Fruit fly (Drosophila melanogaster) whole organism, pupa: ENCODE results near the gene Evi5.
A peak's percentile ranks its signal among the peaks of the same experiment; 100 is the strongest.

ENCODE experiments used
- CG10348 ChIP-seq: fragments of 200-800 bp; sonication (Bioruptor generic); IDR thresholded peaks from 2 replicates; pipeline ENCODE4 v1.3.6; 2022; ENCODE audit warnings: missing biosample characterization, missing genetic modification characterization
- CG12605 ChIP-seq: fragments of 200-800 bp; sonication (Bioruptor generic); IDR thresholded peaks from 2 replicates; pipeline ENCODE4 v1.3.6; 2022; ENCODE audit warnings: missing biosample characterization, missing genetic modification characterization
- CG13204 ChIP-seq: fragments of 200-800 bp; sonication (Bioruptor generic); optimal IDR thresholded peaks from 2 replicates; lab custom pipeline; 2018; ENCODE audit warnings: missing biosample characterization, mild to moderate bottlenecking, missing genetic modification characterization, moderate library complexity
- CG14655 ChIP-seq: fragments of 200-800 bp; sonication (Bioruptor generic); optimal IDR thresholded peaks from 3 replicates; lab custom pipeline; 2017; ENCODE audit warnings: mild to moderate bottlenecking, missing biosample characterization, missing genetic modification reagents, missing genetic modification characterization
- CG15710 ChIP-seq: fragments of 200-800 bp; sonication (Bioruptor generic); optimal IDR thresholded peaks from 2 replicates; lab custom pipeline; 2018; ENCODE audit warnings: missing biosample characterization, mild to moderate bottlenecking, missing genetic modification characterization, moderate library complexity
- CG17806 ChIP-seq: fragments of 200-800 bp; sonication (Bioruptor generic); optimal IDR thresholded peaks from 2 replicates; lab custom pipeline; 2018; ENCODE audit warnings: missing biosample characterization, mild to moderate bottlenecking, missing genetic modification characterization, moderate library complexity
- CG32121 ChIP-seq: fragments of 200-800 bp; sonication (Bioruptor generic); IDR thresholded peaks from 2 replicates; pipeline ENCODE4 v1.3.6; 2022; ENCODE audit warnings: missing biosample characterization, missing genetic modification characterization
- CG34367 ChIP-seq: fragments of 200-800 bp; sonication (Bioruptor generic); optimal IDR thresholded peaks from 2 replicates; lab custom pipeline; 2018; ENCODE audit warnings: missing biosample characterization, mild to moderate bottlenecking, missing genetic modification characterization
- CG4496 ChIP-seq: fragments of 200-800 bp; sonication (Bioruptor generic); IDR thresholded peaks from 3 replicates; pipeline ENCODE4 v1.3.6; 2022; ENCODE audit warnings: missing biosample characterization, missing genetic modification characterization
- CG8159 ChIP-seq: fragments of 200-800 bp; sonication (Bioruptor generic); optimal IDR thresholded peaks from 3 replicates; lab custom pipeline; 2018; ENCODE audit warnings: missing biosample characterization, mild to moderate bottlenecking, missing genetic modification characterization, moderate library complexity
- CG8301 ChIP-seq: fragments of 200-800 bp; sonication (Bioruptor generic); optimal IDR thresholded peaks from 2 replicates; lab custom pipeline; 2018; ENCODE audit warnings: missing biosample characterization, mild to moderate bottlenecking, missing genetic modification characterization
- CG9948 ChIP-seq: fragments of 200-800 bp; sonication (Bioruptor generic); optimal IDR thresholded peaks from 2 replicates; lab custom pipeline; 2018; ENCODE audit warnings: missing biosample characterization, mild to moderate bottlenecking, missing genetic modification characterization, moderate library complexity
- D1 ChIP-seq: fragments of 200-800 bp; sonication (Bioruptor generic); optimal IDR thresholded peaks from 2 replicates; lab custom pipeline; 2018; ENCODE audit warnings: missing biosample characterization, mild to moderate bottlenecking, missing genetic modification characterization, moderate library complexity
- EcR ChIP-seq: fragments of 200-800 bp; sonication (Bioruptor generic); optimal IDR thresholded peaks from 3 replicates; lab custom pipeline; 2019; ENCODE audit warnings: missing biosample characterization, missing genetic modification characterization, mild to moderate bottlenecking, moderate library complexity, missing genetic modification reagents
- Ets98B ChIP-seq: fragments of 200-800 bp; sonication (Bioruptor generic); IDR thresholded peaks from 2 replicates; pipeline ENCODE4 v1.3.6; 2022; ENCODE audit warnings: missing biosample characterization, missing genetic modification characterization
- Pif1A ChIP-seq: fragments of 200-800 bp; sonication (Bioruptor generic); optimal IDR thresholded peaks from 3 replicates; lab custom pipeline; 2016; ENCODE audit warnings: missing biosample characterization, missing genetic modification characterization
- Pif1B ChIP-seq: fragments of 200-800 bp; sonication (Bioruptor generic); optimal IDR thresholded peaks from 3 replicates; lab custom pipeline; 2016; ENCODE audit warnings: missing biosample characterization, missing genetic modification characterization
- Snoo ChIP-seq: fragments of 200-800 bp; sonication (Bioruptor generic); optimal IDR thresholded peaks from 3 replicates; lab custom pipeline; 2017; ENCODE audit warnings: missing biosample characterization, mild to moderate bottlenecking, missing genetic modification characterization, inconsistent platforms
- fd96Ca ChIP-seq: fragments of 200-800 bp; sonication (Bioruptor generic); IDR thresholded peaks from 3 replicates; pipeline ENCODE4 v1.3.6; 2022; ENCODE audit warnings: missing biosample characterization, missing genetic modification characterization
- gl ChIP-seq: fragments of 200-800 bp; sonication (Bioruptor generic); optimal IDR thresholded peaks from 2 replicates; lab custom pipeline; 2018; ENCODE audit warnings: missing biosample characterization, mild to moderate bottlenecking, missing genetic modification characterization
- rn ChIP-seq: fragments of 200-800 bp; sonication (Bioruptor generic); IDR thresholded peaks from 2 replicates; pipeline ENCODE4 v1.3.6; 2022; ENCODE audit warnings: missing biosample characterization, missing genetic modification characterization

The Evi5 gene

DNA sequence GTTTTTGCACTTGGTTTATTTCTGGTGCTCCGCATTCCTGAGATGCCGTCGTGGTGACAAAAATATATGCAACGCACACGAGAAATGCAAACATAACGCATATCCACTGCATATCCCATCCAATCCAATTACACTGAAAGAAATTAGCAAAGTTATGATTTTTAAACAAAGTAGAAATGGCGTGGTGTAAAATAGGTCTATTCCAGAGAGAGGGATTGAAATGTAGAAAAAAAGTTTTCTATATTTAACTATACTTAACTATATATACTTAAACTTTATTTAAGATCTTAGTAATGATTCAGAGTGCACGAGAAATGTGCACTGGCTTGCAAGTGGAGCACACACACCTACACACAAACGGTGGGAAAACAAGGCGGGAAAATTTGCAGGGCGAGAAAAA, 38.0 kb upstream of the Evi5 start:
- TF ChIP-seq Pif1A (peak; percentile 31), CG17806 (tag; lab: Kevin White, UChicago) (peak; percentile 23), CG34367 (peak; percentile 15), rn (GFP tag; lab: Robert Waterston, UW) (no peak), CG12605 (GFP tag; lab: Robert Waterston, UW) (no peak), CG8159 (peak; percentile 34), CG8301 (tag; lab: Kevin White, UChicago) (peak; percentile 57), CG13204 (GFP tag; lab: Kevin White, UChicago) (no peak), CG4496 (GFP tag; lab: Robert Waterston, UW) (no peak), CG32121 (GFP tag; lab: Robert Waterston, UW) (no peak), Snoo (tag; lab: Kevin White, UChicago) (no peak), Ets98B (GFP tag; lab: Robert Waterston, UW) (no peak), EcR (GFP tag; lab: Kevin White, UChicago) (no peak), Pif1B (peak; percentile 17), D1 (no peak), CG15710 (tag; lab: Kevin White, UChicago) (no peak), fd96Ca (no peak), gl (tag; lab: Kevin White, UChicago) (no peak), CG9948 (peak; percentile 0), CG10348 (GFP tag; lab: Robert Waterston, UW) (no peak), CG14655 (GFP tag; lab: Kevin White, UChicago) (peak; percentile 67)
- TF ChIP-seq, all 21 proteins: peak for 8

- TF ChIP-seq Ets98B (GFP tag; lab: Robert Waterston, UW) (no peak), D1 (no peak), CG17806 (tag; lab: Kevin White, UChicago) (no peak), CG12605 (GFP tag; lab: Robert Waterston, UW) (no peak), fd96Ca (no peak), Snoo (tag; lab: Kevin White, UChicago) (no peak), CG8301 (tag; lab: Kevin White, UChicago) (no peak), EcR (GFP tag; lab: Kevin White, UChicago) (no peak), CG34367 (no peak), rn (GFP tag; lab: Robert Waterston, UW) (no peak)
These were observed 37.3 kb upstream of the Evi5 start, which contains the start of gene CG33235 for dm6 chrX:11491473-11491872. CG33235 (minus strand) TSS chrX:11491573.

dm6 chrX:11485075-11485474, 30.9 kb upstream of the Evi5 start, which contains the start of gene Spase25:
Spase25 (plus strand) TSS chrX:11485250.
- no peak for TF ChIP-seq Pif1B
- TF ChIP-seq CG8301 (tag; lab: Kevin White, UChicago) = peak; percentile 37
- peak; percentile 57 for TF ChIP-seq gl (tag; lab: Kevin White, UChicago)
- peak; percentile 6 for TF ChIP-seq CG8159
- TF ChIP-seq CG15710 (tag; lab: Kevin White, UChicago) = peak; percentile 21
- no peak for TF ChIP-seq D1
- no peak for TF ChIP-seq Pif1A
- no peak for TF ChIP-seq rn (GFP tag; lab: Robert Waterston, UW)
- TF ChIP-seq CG12605 (GFP tag; lab: Robert Waterston, UW) = peak; percentile 36; the same call in 1 of the 2 replicates
- TF ChIP-seq CG17806 (tag; lab: Kevin White, UChicago) = peak; percentile 24
- TF ChIP-seq fd96Ca = no peak
- peak; percentile 42 for TF ChIP-seq CG34367

DNA sequence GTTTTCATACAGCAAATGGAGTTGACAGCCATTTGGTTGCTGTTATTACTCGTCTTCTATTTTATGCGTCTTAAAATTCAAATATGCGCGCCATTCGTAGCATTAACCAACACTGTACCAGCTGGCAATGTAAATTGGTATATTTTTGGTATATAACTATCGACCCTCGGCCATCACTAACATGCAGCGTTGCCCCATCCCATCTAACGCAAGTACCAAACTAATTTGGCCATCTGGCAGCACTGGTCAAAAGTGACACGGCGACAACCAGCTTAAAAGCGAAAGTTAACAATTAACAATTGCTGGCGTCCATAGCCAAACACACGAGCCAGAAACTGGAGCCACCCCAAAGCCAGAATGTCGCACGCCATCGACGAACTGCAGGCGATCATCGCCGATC, 29.1 kb upstream of the Evi5 start, which contains the start of gene Uba5:
Gene Uba5, plus strand, starts transcription at position 222 of the 400 bp plus-strand sequence.
- TF ChIP-seq CG8159 (no peak), CG4496 (GFP tag; lab: Robert Waterston, UW) (peak; percentile 44; the same call in 1 of the 3 replicates)

- TF ChIP-seq Pif1A (no peak), D1 (no peak), Snoo (tag; lab: Kevin White, UChicago) (no peak), CG9948 (no peak), CG13204 (GFP tag; lab: Kevin White, UChicago) (no peak), CG17806 (tag; lab: Kevin White, UChicago) (no peak), CG15710 (tag; lab: Kevin White, UChicago) (no peak), gl (tag; lab: Kevin White, UChicago) (no peak), CG8301 (tag; lab: Kevin White, UChicago) (no peak), Ets98B (GFP tag; lab: Robert Waterston, UW) (no peak), CG12605 (GFP tag; lab: Robert Waterston, UW) (no peak), CG34367 (no peak), CG32121 (GFP tag; lab: Robert Waterston, UW) (no peak), rn (GFP tag; lab: Robert Waterston, UW) (no peak)
These were observed 22.6 kb upstream of the Evi5 start, which contains the start of gene Cyp4g15 for dm6 chrX:11476758-11477157. Cyp4g15 (plus strand) TSS chrX:11477058.

DNA sequence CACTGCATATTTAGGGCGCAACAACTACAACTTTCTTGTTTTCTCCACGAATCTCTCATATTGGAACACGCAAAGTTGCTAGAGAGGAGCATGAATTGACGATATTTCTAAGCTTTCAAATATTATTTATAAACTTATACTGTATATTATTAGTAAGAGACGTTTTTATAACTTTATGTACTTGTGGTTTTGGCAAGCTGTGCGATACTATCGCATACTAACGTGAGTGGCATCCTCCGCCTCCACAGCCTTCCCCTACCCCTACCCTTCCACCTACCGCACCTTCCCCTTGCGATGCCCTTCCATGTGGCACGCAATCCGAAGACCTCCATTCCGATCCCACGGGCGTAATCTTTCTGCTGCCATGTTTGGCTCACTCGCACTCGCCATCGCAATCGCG, 14.1 kb upstream of the Evi5 start:
- TF ChIP-seq Pif1A (no peak), CG9948 (no peak)

- 0 out of 3 replicates have a peak, but pooled peaks have one; percentile 34 for TF ChIP-seq CG4496 (GFP tag; lab: Robert Waterston, UW)
- TF ChIP-seq CG12605 (GFP tag; lab: Robert Waterston, UW) = no peak
- 0 out of 3 replicates have a peak, but pooled peaks have one; percentile 22 for TF ChIP-seq fd96Ca
- TF ChIP-seq, all 21 proteins: peak for 2
These were observed 12.6 kb upstream of the Evi5 start for dm6 chrX:11466757-11467156.
